Worm (Caenorhabditis elegans): ENCODE results near the gene R08C7.4.
A peak's percentile ranks its signal among the peaks of the same experiment; 100 is the strongest.

The R08C7.4 gene

DNA sequence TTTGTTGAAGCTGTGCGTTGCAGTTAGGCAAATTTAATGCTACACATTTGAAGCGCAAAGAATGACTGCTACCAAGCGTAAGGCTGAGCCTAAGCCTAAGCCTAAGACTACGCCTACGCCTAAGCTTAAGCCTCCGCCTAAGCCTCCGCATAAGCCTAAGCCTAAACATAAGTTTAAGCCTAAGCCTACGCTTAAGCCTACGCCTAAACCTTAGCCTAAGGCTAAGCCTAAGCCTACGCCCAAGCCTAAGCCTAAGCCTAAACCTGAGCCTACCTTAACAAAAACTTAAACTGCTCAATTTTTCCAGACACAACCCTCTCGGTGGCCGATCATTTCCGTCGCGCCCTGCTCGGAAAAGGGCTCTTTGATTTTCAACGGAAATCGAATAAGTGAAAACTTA lies 24.5 kb downstream of the R08C7.4 start:
- TF ChIP-seq ztf-23 (GFP tag; IDR thresholded peaks at IDR 0.05) (no peak), ztf-29 (GFP tag; IDR thresholded peaks at IDR 0.05) (no peak), klf-2 (GFP tag; conservative IDR thresholded peaks at IDR 0.05) (no peak), cog-1 (tag; optimal IDR thresholded peaks at IDR 0.05) (no peak)

DNA sequence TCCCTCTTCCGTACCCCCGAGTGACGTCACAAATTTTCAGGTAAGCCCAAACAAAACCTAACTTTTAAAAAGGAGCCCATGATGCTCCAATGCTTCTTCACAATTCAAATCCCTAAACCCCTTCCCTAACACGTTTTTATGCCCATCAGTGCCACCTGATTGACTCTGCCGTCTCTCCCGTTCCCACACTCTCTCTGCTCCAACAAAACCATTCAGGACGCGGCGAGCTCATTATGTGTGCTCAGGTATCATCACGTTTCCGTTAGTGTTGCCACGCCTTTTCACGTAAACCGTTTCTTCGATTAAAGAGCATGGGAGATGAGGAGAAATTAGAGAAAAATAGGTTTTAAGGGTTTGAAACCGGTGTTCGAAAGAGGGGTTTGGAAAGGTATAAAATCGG lies 28.3 kb downstream of the R08C7.4 start, which contains the start of gene M01H9.2:
TSS of gene M01H9.2 (minus strand) at position 101 of the 400 bp plus-strand sequence.
- TF ChIP-seq cog-1 (tag; optimal IDR thresholded peaks at IDR 0.05) (no peak), ztf-23 (GFP tag; IDR thresholded peaks at IDR 0.05) (no peak)

DNA sequence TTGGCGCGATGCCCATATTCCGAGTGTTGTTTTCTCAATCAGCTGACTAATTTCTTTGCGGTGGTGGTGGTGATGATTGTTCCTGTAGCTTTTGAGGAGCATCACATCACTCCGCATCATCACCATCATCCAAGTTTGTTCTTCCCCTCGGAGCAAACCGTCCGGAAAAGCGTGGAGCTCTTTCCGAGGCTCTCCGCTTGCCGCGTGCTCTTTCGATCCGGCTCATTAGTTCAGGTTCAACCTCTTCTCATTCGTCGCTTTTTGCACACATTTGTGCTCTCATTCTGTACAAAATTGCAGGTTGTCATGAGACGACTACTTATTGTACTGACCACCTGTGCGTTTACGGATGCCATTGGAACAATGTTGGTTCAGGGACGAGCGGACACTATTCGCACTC lies 30.4 kb downstream of the R08C7.4 start, which contains the start of gene M01H9.5:
TSS of gene M01H9.5 (plus strand) at position 301 of the 400 bp plus-strand sequence.
- TF ChIP-seq ztf-23 (GFP tag; IDR thresholded peaks at IDR 0.05) (no peak), klf-2 (GFP tag; conservative IDR thresholded peaks at IDR 0.05) (no peak), cog-1 (tag; optimal IDR thresholded peaks at IDR 0.05) (no peak), flt-1 (GFP tag; IDR thresholded peaks at IDR 0.05) (no peak), ref-1 (GFP tag; conservative IDR thresholded peaks at IDR 0.05) (no peak), med-1 (GFP tag; optimal IDR thresholded peaks at IDR 0.05; ENCODE audit: insufficient read depth) (no peak), T22C8.4 (GFP tag; IDR thresholded peaks at IDR 0.05) (no peak), ztf-29 (GFP tag; IDR thresholded peaks at IDR 0.05) (no peak), tab-1 (GFP tag; IDR thresholded peaks at IDR 0.05) (no peak)

DNA sequence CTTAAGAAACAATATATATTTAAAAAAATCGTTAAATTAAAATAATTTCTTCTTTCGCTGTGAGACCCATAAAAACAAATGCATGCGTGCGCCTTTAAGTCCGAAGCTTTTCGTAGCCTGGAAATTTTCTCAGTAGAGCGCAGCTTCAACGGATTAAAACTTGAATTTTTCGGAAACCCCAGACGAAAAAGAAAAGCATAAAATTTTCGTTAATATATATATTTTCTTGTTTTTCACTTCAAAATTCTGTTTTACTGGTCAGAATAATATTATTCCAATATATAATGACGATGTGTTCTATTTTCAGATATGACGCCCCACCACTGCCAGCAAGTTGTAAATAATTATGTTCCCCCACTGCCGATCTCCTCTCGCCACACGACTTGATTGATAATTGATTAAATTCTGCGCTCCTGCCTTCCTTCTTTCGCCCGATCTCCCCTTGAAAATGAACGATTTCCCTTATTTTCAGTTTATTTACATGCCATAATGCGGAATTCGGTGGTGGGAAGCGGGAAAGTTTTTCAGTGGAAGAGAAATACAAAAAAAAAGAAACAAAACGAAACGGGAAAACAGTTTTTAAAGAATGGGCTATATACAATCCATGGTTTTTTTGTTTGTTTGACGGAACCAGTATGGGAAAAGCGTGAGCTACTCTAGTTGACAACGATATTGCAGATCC lies 33.4 kb downstream of the R08C7.4 start:
- TF ChIP-seq T22C8.4 (GFP tag; IDR thresholded peaks at IDR 0.05) (no peak), tab-1 (GFP tag; IDR thresholded peaks at IDR 0.05) (no peak), med-1 (GFP tag; optimal IDR thresholded peaks at IDR 0.05; ENCODE audit: insufficient read depth) (no peak), ref-1 (GFP tag; conservative IDR thresholded peaks at IDR 0.05) (no peak), ztf-29 (GFP tag; IDR thresholded peaks at IDR 0.05) (0 out of 2 replicates have a peak, but pooled peaks have one; percentile 17), flt-1 (GFP tag; IDR thresholded peaks at IDR 0.05) (no peak), ztf-23 (GFP tag; IDR thresholded peaks at IDR 0.05) (no peak), klf-2 (GFP tag; conservative IDR thresholded peaks at IDR 0.05) (no peak)

DNA sequence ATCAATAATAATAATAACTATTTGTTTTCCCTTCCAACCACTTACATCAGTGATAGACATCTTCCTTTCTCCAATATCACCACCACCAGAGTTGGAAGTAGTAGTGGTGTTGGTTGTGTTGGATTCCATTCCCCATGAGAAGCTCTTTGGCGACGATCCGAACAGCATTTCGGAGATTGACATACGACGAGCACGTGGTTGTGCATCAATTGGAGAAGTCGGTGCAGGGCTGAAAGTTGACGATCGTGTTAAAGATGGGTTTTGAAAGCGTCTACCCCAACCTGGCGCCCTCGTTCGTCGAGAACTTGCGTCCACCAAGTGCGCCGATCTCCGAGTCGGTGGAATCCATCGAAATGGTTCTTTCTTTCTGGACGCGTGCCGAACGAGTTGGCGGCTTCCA lies 34.2 kb downstream of the R08C7.4 start:
- TF ChIP-seq med-1 (GFP tag; optimal IDR thresholded peaks at IDR 0.05; ENCODE audit: insufficient read depth), result no peak
- no peak for TF ChIP-seq cog-1 (tag; optimal IDR thresholded peaks at IDR 0.05)
- no peak for TF ChIP-seq T22C8.4 (GFP tag; IDR thresholded peaks at IDR 0.05)
- no peak for TF ChIP-seq klf-2 (GFP tag; conservative IDR thresholded peaks at IDR 0.05)
- no peak for TF ChIP-seq flt-1 (GFP tag; IDR thresholded peaks at IDR 0.05)
- TF ChIP-seq ref-1 (GFP tag; conservative IDR thresholded peaks at IDR 0.05), result no peak
- no peak for TF ChIP-seq ztf-29 (GFP tag; IDR thresholded peaks at IDR 0.05)
- no peak for TF ChIP-seq tab-1 (GFP tag; IDR thresholded peaks at IDR 0.05)
- TF ChIP-seq ztf-23 (GFP tag; IDR thresholded peaks at IDR 0.05), result no peak

DNA sequence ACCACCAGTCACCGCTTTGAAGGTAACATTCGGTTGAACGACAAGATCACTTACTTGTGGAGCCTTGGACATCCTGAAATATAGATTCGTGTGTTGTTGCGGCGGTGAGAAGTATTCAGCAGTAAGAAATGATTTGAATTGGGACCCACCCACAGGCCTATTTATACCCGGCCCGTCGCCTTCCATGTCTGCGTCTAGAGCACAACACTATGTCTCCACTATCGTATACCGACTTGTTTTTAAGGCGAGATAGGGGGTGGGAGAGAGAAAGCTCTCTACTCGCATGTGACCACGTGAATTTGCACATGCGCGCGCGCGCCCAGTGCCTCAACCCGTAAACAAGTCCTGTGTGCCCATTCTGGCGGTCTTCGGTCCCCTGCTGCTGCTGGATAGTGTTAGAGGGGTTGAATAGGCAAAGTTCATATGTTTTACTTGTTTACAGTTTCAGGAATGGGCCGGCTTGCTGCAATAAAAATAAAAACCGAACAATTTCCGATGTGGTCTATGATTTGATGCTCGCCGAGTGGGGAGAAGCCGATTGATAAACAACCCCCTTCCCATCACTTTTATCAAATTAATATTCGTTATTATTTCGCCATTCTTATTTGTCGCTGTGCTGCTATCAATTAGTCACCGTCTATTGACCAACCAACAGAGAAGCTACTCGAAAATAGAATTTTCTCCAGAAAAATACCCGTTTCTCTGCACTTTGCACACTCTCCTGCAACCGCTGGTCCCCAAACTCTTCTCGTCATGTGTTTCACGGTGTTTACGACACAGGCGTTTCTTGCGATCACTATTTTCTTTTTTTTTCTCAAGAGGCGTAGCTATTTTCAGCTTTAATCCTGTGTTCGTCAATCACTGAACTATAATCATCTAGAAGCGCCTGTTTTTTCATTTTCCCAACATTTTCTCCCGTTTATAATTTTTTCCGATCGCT lies 35.2 kb downstream of the R08C7.4 start:
- TF ChIP-seq T22C8.4 (GFP tag; IDR thresholded peaks at IDR 0.05) (no peak), klf-2 (GFP tag; conservative IDR thresholded peaks at IDR 0.05) (no peak), ref-1 (GFP tag; conservative IDR thresholded peaks at IDR 0.05) (no peak; the same call in 1 of the 2 replicates), flt-1 (GFP tag; IDR thresholded peaks at IDR 0.05) (peak; percentile 28; the same call in 1 of the 2 replicates), cog-1 (tag; optimal IDR thresholded peaks at IDR 0.05) (no peak), ztf-23 (GFP tag; IDR thresholded peaks at IDR 0.05) (no peak), ztf-29 (GFP tag; IDR thresholded peaks at IDR 0.05) (no peak), tab-1 (GFP tag; IDR thresholded peaks at IDR 0.05) (peak; percentile 63; the same call in 1 of the 2 replicates), med-1 (GFP tag; optimal IDR thresholded peaks at IDR 0.05; ENCODE audit: insufficient read depth) (no peak)

DNA sequence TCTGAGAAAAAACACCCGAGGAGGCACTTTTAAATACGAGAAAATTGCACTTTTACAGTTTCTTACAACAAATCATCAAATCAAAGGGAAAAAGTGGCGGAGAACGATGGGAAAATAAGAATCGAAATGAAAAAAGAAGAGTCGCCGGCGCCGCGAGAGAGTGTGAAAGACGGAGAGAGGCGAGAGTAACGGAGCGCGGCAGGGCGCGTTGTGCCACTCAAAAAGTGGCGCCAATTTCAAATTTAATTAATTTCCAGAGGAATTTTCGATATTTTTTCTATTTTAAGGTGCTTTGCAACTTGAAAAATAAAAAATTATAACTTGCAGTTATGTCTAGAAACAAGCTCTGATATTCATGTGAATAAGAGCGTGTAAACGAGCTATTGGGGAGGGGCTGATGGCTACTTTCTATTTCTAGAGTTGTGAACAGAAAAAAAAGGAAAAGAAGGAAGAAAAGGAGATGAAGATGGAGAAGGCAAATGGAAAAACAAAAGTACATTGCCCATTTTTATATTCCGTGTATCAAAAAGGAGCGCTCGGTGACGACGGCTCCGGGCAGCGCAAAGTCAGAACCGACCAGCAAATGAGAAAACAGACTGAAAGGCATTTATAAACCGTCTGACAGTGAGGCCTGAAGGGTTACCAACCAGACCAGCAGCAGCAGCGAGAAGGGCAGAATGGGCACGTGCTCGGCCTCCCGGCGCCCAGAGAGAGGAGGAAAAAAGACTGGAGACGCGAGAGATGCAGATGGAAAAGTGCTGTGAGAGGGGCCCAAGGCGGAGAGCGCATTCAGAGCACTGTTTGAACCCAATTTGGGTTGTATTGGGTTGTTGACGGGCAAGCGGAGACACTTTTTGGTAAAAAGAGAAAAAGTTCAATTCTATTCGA lies 36.3 kb downstream of the R08C7.4 start:
- TF ChIP-seq T22C8.4 (GFP tag; IDR thresholded peaks at IDR 0.05) (no peak), tab-1 (GFP tag; IDR thresholded peaks at IDR 0.05) (no peak), ref-1 (GFP tag; conservative IDR thresholded peaks at IDR 0.05) (no peak), ztf-23 (GFP tag; IDR thresholded peaks at IDR 0.05) (no peak), ztf-29 (GFP tag; IDR thresholded peaks at IDR 0.05) (no peak), flt-1 (GFP tag; IDR thresholded peaks at IDR 0.05) (no peak), cog-1 (tag; optimal IDR thresholded peaks at IDR 0.05) (no peak), klf-2 (GFP tag; conservative IDR thresholded peaks at IDR 0.05) (no peak), med-1 (GFP tag; optimal IDR thresholded peaks at IDR 0.05; ENCODE audit: insufficient read depth) (no peak)

DNA sequence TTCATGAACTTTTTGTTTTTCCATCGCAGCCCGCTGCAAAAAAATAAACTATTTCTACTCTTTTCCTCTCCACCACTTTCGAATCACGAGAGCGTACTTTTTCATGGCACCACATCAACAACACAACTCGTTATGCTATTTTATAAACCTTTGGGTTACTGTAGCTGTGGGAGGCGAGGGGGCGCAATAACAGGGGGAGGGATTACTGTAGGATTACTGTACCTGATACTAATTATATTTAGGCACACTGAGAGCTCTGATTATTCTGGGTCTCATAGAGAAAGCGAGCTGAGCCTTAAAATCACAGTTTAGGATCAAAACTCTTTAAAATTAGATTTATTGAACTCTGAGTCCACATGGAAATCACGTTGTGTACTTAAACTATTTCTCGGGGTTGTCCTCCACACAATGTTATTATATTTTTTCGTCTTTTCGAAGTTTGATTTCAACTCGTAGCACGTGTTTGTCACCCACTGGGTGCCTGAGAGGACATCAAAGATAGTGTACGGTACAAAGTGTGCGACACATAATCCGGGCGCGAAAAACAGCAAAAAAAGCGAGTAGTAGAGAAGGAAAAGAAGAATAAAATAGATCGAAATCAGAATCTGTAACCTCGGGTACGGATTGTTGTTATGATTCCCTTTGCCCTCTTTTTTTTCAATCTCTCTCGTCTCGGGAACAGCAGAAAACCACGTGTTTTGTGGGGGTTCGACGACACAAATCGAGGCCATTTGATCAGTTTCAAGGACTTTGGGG lies 37.8 kb downstream of the R08C7.4 start:
- TF ChIP-seq T22C8.4 (GFP tag; IDR thresholded peaks at IDR 0.05) (no peak), cog-1 (tag; optimal IDR thresholded peaks at IDR 0.05) (no peak), flt-1 (GFP tag; IDR thresholded peaks at IDR 0.05) (no peak), ref-1 (GFP tag; conservative IDR thresholded peaks at IDR 0.05) (no peak), ztf-23 (GFP tag; IDR thresholded peaks at IDR 0.05) (no peak), ztf-29 (GFP tag; IDR thresholded peaks at IDR 0.05) (no peak), tab-1 (GFP tag; IDR thresholded peaks at IDR 0.05) (no peak), med-1 (GFP tag; optimal IDR thresholded peaks at IDR 0.05; ENCODE audit: insufficient read depth) (no peak)
